Fruit fly (Drosophila melanogaster): ENCODE measurements around the gene wnd.

The wnd gene

DNA sequence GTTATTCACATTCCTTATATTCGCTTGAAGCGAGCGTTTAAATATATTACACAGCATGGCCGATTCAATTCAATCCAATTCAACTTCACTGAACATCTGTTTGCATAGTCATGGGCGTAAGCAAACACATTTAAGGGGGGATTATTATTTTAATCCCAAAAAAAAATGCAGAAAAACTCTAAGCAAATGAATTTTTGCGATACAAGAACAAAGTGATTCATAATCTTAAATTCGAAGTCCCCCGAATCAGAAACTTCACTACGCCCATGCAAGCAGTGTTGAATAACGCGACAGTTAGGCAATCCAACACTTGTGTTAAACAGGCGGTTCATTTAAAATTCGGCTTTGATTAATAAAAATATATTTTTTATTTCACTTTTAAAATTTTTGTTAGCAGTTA lies 45.2 kb downstream of the wnd start, which contains the start of gene CG14100 (continued):
- TF ChIP-seq CG33213 (GFP tag; optimal IDR thresholded peaks at IDR 0.05), result peak; percentile 100
- TF ChIP-seq Deaf1 (tag; optimal IDR thresholded peaks at IDR 0.05), result peak; percentile 92
- TF ChIP-seq CG10321 (GFP tag; IDR thresholded peaks at IDR 0.05), result peak; percentile 94
- peak; percentile 100 for TF ChIP-seq da (GFP tag; optimal IDR thresholded peaks at IDR 0.05)
- TF ChIP-seq gro (GFP tag; optimal IDR thresholded peaks at IDR 0.05), result peak; percentile 100
- peak; percentile 100 for TF ChIP-seq Bteb2 (GFP tag; optimal IDR thresholded peaks at IDR 0.05)
- TF ChIP-seq CG5953 (GFP tag; IDR thresholded peaks at IDR 0.05), result peak; percentile 100
- no peak for TF ChIP-seq zen2 (GFP tag; IDR thresholded peaks at IDR 0.05; ENCODE audit: partially characterized antibody)
- peak; percentile 100 for TF ChIP-seq CG8089 (GFP tag; optimal IDR thresholded peaks at IDR 0.05)
- TF ChIP-seq CG6175 (GFP tag; IDR thresholded peaks at IDR 0.05), result peak; percentile 100
- peak; percentile 100 for TF ChIP-seq CG31224 (GFP tag; IDR thresholded peaks at IDR 0.05)
- peak; percentile 100 for TF ChIP-seq gcm2 (GFP tag; optimal IDR thresholded peaks at IDR 0.05)
- TF ChIP-seq her (GFP tag; optimal IDR thresholded peaks at IDR 0.05), result peak; percentile 99
- peak; percentile 100 for TF ChIP-seq CG7987 (GFP tag; optimal IDR thresholded peaks at IDR 0.05)
- TF ChIP-seq mirr (GFP tag; optimal IDR thresholded peaks at IDR 0.05), result peak; percentile 100
- TF ChIP-seq lola (GFP tag; optimal IDR thresholded peaks at IDR 0.05), result peak in 1 of 3 experiments; percentile 100
- peak; percentile 100 for TF ChIP-seq Aef1 (GFP tag; IDR thresholded peaks at IDR 0.05)
- no peak for TF ChIP-seq cg (GFP tag; optimal IDR thresholded peaks at IDR 0.05)
- TF ChIP-seq lilli (GFP tag; optimal IDR thresholded peaks at IDR 0.05), result peak; percentile 100
- TF ChIP-seq CG9817 (tag; optimal IDR thresholded peaks at IDR 0.05), result peak; percentile 100
- peak; percentile 100 for TF ChIP-seq shn (GFP tag; optimal IDR thresholded peaks at IDR 0.05)
- peak; percentile 100 for TF ChIP-seq CG1792 (GFP tag; optimal IDR thresholded peaks at IDR 0.05)
- peak; percentile 99 for TF ChIP-seq Kr (GFP tag; optimal IDR thresholded peaks at IDR 0.05)
- TF ChIP-seq crp (GFP tag; optimal IDR thresholded peaks at IDR 0.05), result peak; percentile 94 to 95
- peak in 1 of 2 experiments; percentile 94 for TF ChIP-seq Dfd (GFP tag; optimal IDR thresholded peaks at IDR 0.05)
- TF ChIP-seq Xrp1 (GFP tag; IDR thresholded peaks at IDR 0.05), result peak; percentile 100
- peak; percentile 100 for TF ChIP-seq onecut (GFP tag; IDR thresholded peaks at IDR 0.05)
- peak; percentile 100 for TF ChIP-seq CG12659 (GFP tag; optimal IDR thresholded peaks at IDR 0.05)
- peak; percentile 100 for TF ChIP-seq CG10366 (GFP tag; IDR thresholded peaks at IDR 0.05)
- peak; percentile 100 for TF ChIP-seq CG9215 (GFP tag; IDR thresholded peaks at IDR 0.05)
- peak; percentile 100 for TF ChIP-seq CHES-1-like (GFP tag; optimal IDR thresholded peaks at IDR 0.05)
- TF ChIP-seq wor (GFP tag; IDR thresholded peaks at IDR 0.05), result peak; percentile 100
- peak; percentile 100 for TF ChIP-seq HHEX (GFP tag; optimal IDR thresholded peaks at IDR 0.05)
- peak; percentile 98 for TF ChIP-seq CG8281 (tag; optimal IDR thresholded peaks at IDR 0.05)
- peak; percentile 100 for TF ChIP-seq CG17361 (GFP tag; IDR thresholded peaks at IDR 0.05)
- TF ChIP-seq CG10654 (GFP tag; optimal IDR thresholded peaks at IDR 0.05), result peak; percentile 100
- TF ChIP-seq CG6272 (GFP tag; IDR thresholded peaks at IDR 0.05), result peak; percentile 100
- TF ChIP-seq kay (GFP tag; optimal IDR thresholded peaks at IDR 0.05), result peak; percentile 100
- peak; percentile 100 for TF ChIP-seq grau (tag; optimal IDR thresholded peaks at IDR 0.05)
- TF ChIP-seq Hey (tag; optimal IDR thresholded peaks at IDR 0.05), result peak; percentile 100
- TF ChIP-seq CG6689 (GFP tag; IDR thresholded peaks at IDR 0.05), result peak; percentile 100
- TF ChIP-seq rib (GFP tag; IDR thresholded peaks at IDR 0.05), result peak; percentile 100
- peak; percentile 100 for TF ChIP-seq HmgD (GFP tag; optimal IDR thresholded peaks at IDR 0.05)
- peak; percentile 92 for TF ChIP-seq z (GFP tag; IDR thresholded peaks at IDR 0.05)
- TF ChIP-seq nerfin-1 (tag; optimal IDR thresholded peaks at IDR 0.05), result peak; percentile 100
- peak; percentile 100 for TF ChIP-seq CG12155 (GFP tag; optimal IDR thresholded peaks at IDR 0.05)
- peak; percentile 98 for TF ChIP-seq CG17186 (GFP tag; optimal IDR thresholded peaks at IDR 0.05)
- TF ChIP-seq CG12391 (tag; optimal IDR thresholded peaks at IDR 0.05), result peak; percentile 100
- peak; percentile 100 for TF ChIP-seq otp (GFP tag; IDR thresholded peaks at IDR 0.05)
- no peak for TF ChIP-seq bbx (GFP tag; IDR thresholded peaks at IDR 0.05; ENCODE audit: partially characterized antibody)
- peak; percentile 13 for TF ChIP-seq CG1832 (GFP tag; optimal IDR thresholded peaks at IDR 0.05)

Data from whole organism, embryonic.